Worm (Caenorhabditis elegans) whole organism, L2 larva: ENCODE data around the gene C34E7.3.

ENCODE experiments used
- C34F6.9 ChIP-seq: fragments of 150-350 bp; optimal IDR thresholded peaks from 2 replicates; lab custom pipeline; 2014; ENCODE audit warnings: missing biosample characterization, missing genetic modification characterization
- F13H6.1 ChIP-seq: sonication (generic microtip); optimal IDR thresholded peaks from 2 replicates; lab custom pipeline; 2016; ENCODE audit warnings: missing genetic modification characterization, missing compliant biosample characterization
- R02D3.7 ChIP-seq: fragments of 150-350 bp; optimal IDR thresholded peaks from 2 replicates; lab custom pipeline; 2014; ENCODE audit warnings: missing biosample characterization, missing genetic modification characterization
- Y55F3AM.14 ChIP-seq: fragments of 200-800 bp; sonication (Bioruptor generic); optimal IDR thresholded peaks from 2 replicates; lab custom pipeline; 2018; ENCODE audit warnings: mild to moderate bottlenecking, missing genetic modification characterization, missing compliant biosample characterization
- alr-1 ChIP-seq: fragments of 150-350 bp; optimal IDR thresholded peaks from 2 replicates; lab custom pipeline; 2014; ENCODE audit warnings: missing biosample characterization, missing genetic modification characterization
- aly-2 ChIP-seq: fragments of 150-350 bp; optimal IDR thresholded peaks from 2 replicates; lab custom pipeline; 2014; ENCODE audit warnings: missing biosample characterization, missing genetic modification characterization
- ama-1 ChIP-seq: fragments of 150-350 bp; optimal IDR thresholded peaks from 2 replicates; lab custom pipeline; 2018; ENCODE audit warnings: inconsistent platforms
- blmp-1 ChIP-seq: sonication (generic microtip); optimal IDR thresholded peaks from 2 replicates; lab custom pipeline; 2017; ENCODE audit warnings: missing genetic modification characterization, mild to moderate bottlenecking, missing compliant biosample characterization, antibody characterized with exemption, moderate library complexity; ENCODE audit not compliant: insufficient read depth
- ceh-16 ChIP-seq: fragments of 150-350 bp; optimal IDR thresholded peaks from 2 replicates; lab custom pipeline; 2014; ENCODE audit warnings: missing biosample characterization, missing genetic modification characterization
- ceh-82 ChIP-seq: fragments of 150-350 bp; optimal IDR thresholded peaks from 2 replicates; lab custom pipeline; 2014; ENCODE audit warnings: missing biosample characterization, missing genetic modification characterization
- crh-2 ChIP-seq: sonication (generic microtip); optimal IDR thresholded peaks from 2 replicates; lab custom pipeline; 2017; ENCODE audit warnings: missing biosample characterization, missing genetic modification characterization
- elt-1 ChIP-seq: fragments of 150-350 bp; optimal IDR thresholded peaks from 2 replicates; lab custom pipeline; 2014; ENCODE audit warnings: missing biosample characterization, missing genetic modification characterization
- elt-3 ChIP-seq: sonication (generic microtip); optimal IDR thresholded peaks from 2 replicates; lab custom pipeline; 2017; ENCODE audit warnings: missing biosample characterization, missing genetic modification characterization
- fos-1 ChIP-seq: fragments of 150-350 bp; optimal IDR thresholded peaks from 2 replicates; lab custom pipeline; 2014; ENCODE audit warnings: missing biosample characterization, missing genetic modification characterization
- gmeb-1 ChIP-seq: fragments of 150-350 bp; optimal IDR thresholded peaks from 2 replicates; lab custom pipeline; 2014; ENCODE audit warnings: missing biosample characterization, missing genetic modification characterization
- lin-13 ChIP-seq: fragments of 150-350 bp; optimal IDR thresholded peaks from 2 replicates; lab custom pipeline; 2014; ENCODE audit warnings: missing biosample characterization, missing genetic modification reagents, missing genetic modification characterization
- mab-5 ChIP-seq: fragments of 150-350 bp; optimal IDR thresholded peaks from 2 replicates; lab custom pipeline; 2014; ENCODE audit warnings: missing biosample characterization, missing genetic modification characterization
- mdl-1 ChIP-seq, 2 experiments: fragments of 150-350 bp in 1 of 2; sonication (generic microtip) in 1 of 2; optimal IDR thresholded peaks; 2 replicates each; lab custom pipeline; 2017; ENCODE audit warnings: missing biosample characterization in 2 of 2, missing genetic modification characterization in 2 of 2
- nhr-11 ChIP-seq: fragments of 150-350 bp; optimal IDR thresholded peaks from 2 replicates; lab custom pipeline; 2014; ENCODE audit warnings: missing biosample characterization, missing genetic modification characterization
- nhr-12 ChIP-seq: fragments of 150-350 bp; optimal IDR thresholded peaks from 2 replicates; lab custom pipeline; 2014; ENCODE audit warnings: missing biosample characterization, missing genetic modification characterization
- nhr-21 ChIP-seq: fragments of 150-350 bp; optimal IDR thresholded peaks from 2 replicates; lab custom pipeline; 2014; ENCODE audit warnings: missing biosample characterization, missing genetic modification characterization
- nhr-237 ChIP-seq: fragments of 150-350 bp; optimal IDR thresholded peaks from 2 replicates; lab custom pipeline; 2014; ENCODE audit warnings: missing biosample characterization, missing genetic modification characterization
- nhr-25 ChIP-seq: fragments of 150-350 bp; sonication (generic microtip); optimal IDR thresholded peaks from 3 replicates; lab custom pipeline; 2014; ENCODE audit warnings: missing biosample characterization, missing genetic modification characterization
- nhr-6 ChIP-seq: fragments of 150-350 bp; optimal IDR thresholded peaks from 2 replicates; lab custom pipeline; 2014; ENCODE audit warnings: missing biosample characterization, missing genetic modification characterization
- nhr-77 ChIP-seq: fragments of 150-350 bp; optimal IDR thresholded peaks from 2 replicates; lab custom pipeline; 2014; ENCODE audit warnings: missing biosample characterization, missing genetic modification characterization
- sem-4 ChIP-seq: fragments of 150-350 bp; optimal IDR thresholded peaks from 2 replicates; lab custom pipeline; 2014; ENCODE audit warnings: missing biosample characterization, missing genetic modification reagents, missing genetic modification characterization
- skn-1 ChIP-seq: sonication (generic microtip); optimal IDR thresholded peaks from 2 replicates; lab custom pipeline; 2017; ENCODE audit warnings: missing biosample characterization, missing genetic modification characterization
- sma-3 ChIP-seq: sonication (generic microtip); optimal IDR thresholded peaks from 2 replicates; lab custom pipeline; 2016; ENCODE audit warnings: missing genetic modification reagents, missing genetic modification characterization, missing compliant biosample characterization
- unc-39 ChIP-seq: fragments of 150-350 bp; optimal IDR thresholded peaks from 2 replicates; lab custom pipeline; 2014; ENCODE audit warnings: missing biosample characterization, missing genetic modification characterization
- unc-55 ChIP-seq: fragments of 150-350 bp; sonication (generic microtip); optimal IDR thresholded peaks from 3 replicates; lab custom pipeline; 2014; ENCODE audit warnings: missing biosample characterization, missing genetic modification reagents, missing genetic modification characterization
- unc-62 ChIP-seq: fragments of 150-350 bp; optimal IDR thresholded peaks from 2 replicates; lab custom pipeline; 2014; ENCODE audit warnings: missing biosample characterization, missing genetic modification reagents, missing genetic modification characterization
- ztf-1 ChIP-seq: fragments of 200-800 bp; sonication (Bioruptor generic); conservative IDR thresholded peaks from 2 replicates; pipeline ENCODE4 v1.3.6; 2022; ENCODE audit warnings: missing genetic modification characterization, missing compliant biosample characterization
- ztf-11 ChIP-seq: sonication (generic microtip); optimal IDR thresholded peaks from 2 replicates; lab custom pipeline; 2017; ENCODE audit warnings: missing biosample characterization, missing genetic modification characterization
- ztf-4 ChIP-seq: fragments of 150-350 bp; optimal IDR thresholded peaks from 2 replicates; lab custom pipeline; 2014; ENCODE audit warnings: missing biosample characterization, missing genetic modification characterization

C34E7.3 gene

ce11 chrX:12915693-12916092, 14.4 kb upstream of the C34E7.3 start:
- no peak for TF ChIP-seq ztf-4 (tag; lab: Kevin White, UChicago)
- no peak for TF ChIP-seq alr-1 (tag; lab: Kevin White, UChicago)
- TF ChIP-seq mdl-1 (tag; optimal IDR thresholded peaks at IDR 0.05; lab: Kevin White, UChicago) = no peak
- no peak for TF ChIP-seq sma-3 (GFP tag; lab: Kevin White, UChicago)
- TF ChIP-seq ama-1 = no peak
- TF ChIP-seq aly-2 = no peak
- no peak for TF ChIP-seq nhr-11 (tag; lab: Kevin White, UChicago)
- no peak for TF ChIP-seq C34F6.9
- no peak for TF ChIP-seq F13H6.1
- TF ChIP-seq mab-5 = no peak
- no peak for TF ChIP-seq nhr-12 (tag; lab: Kevin White, UChicago)
- TF ChIP-seq, all 48 proteins: peak for 0

- TF ChIP-seq unc-55 (GFP tag; lab: Kevin White, UChicago) (no peak), sem-4 (tag; lab: Kevin White, UChicago) (no peak), C34F6.9 (no peak), nhr-237 (tag; lab: Kevin White, UChicago) (no peak), elt-3 (tag; lab: Kevin White, UChicago) (no peak), ama-1 (no peak), gmeb-1 (no peak), nhr-12 (tag; lab: Kevin White, UChicago) (no peak), ztf-11 (no peak), sma-3 (GFP tag; lab: Kevin White, UChicago) (no peak), elt-1 (tag; lab: Kevin White, UChicago) (no peak)
Observed at ce11 chrX:12916418-12916817, 13.6 kb upstream of the C34E7.3 start.

ce11 chrX:12918454-12918853, 11.6 kb upstream of the C34E7.3 start:
- no peak for TF ChIP-seq ztf-1
- TF ChIP-seq crh-2 (tag; lab: Kevin White, UChicago) = no peak
- TF ChIP-seq nhr-6 (tag; lab: Kevin White, UChicago) = no peak
- TF ChIP-seq unc-62 = no peak
- TF ChIP-seq Y55F3AM.14 (GFP tag; lab: Kevin White, UChicago) = no peak
- no peak for TF ChIP-seq skn-1 (tag; lab: Kevin White, UChicago)
- no peak for TF ChIP-seq gmeb-1
- no peak for TF ChIP-seq lin-13 (GFP tag; lab: Kevin White, UChicago)
- no peak for TF ChIP-seq elt-3 (tag; lab: Kevin White, UChicago)
- TF ChIP-seq sem-4 (tag; lab: Kevin White, UChicago) = no peak
- no peak for TF ChIP-seq nhr-77 (tag; lab: Kevin White, UChicago)

- TF ChIP-seq unc-55 (GFP tag; lab: Kevin White, UChicago) (peak; percentile 35), blmp-1 (tag; lab: Kevin White, UChicago) (no peak)
Observed at ce11 chrX:12926998-12927397, 3.1 kb upstream of the C34E7.3 start.

ce11 chrX:12928753-12929152, 1.3 kb upstream of the C34E7.3 start:
- TF ChIP-seq lin-13 (GFP tag; lab: Kevin White, UChicago) (no peak), unc-39 (tag; lab: Kevin White, UChicago) (no peak), fos-1 (tag; lab: Kevin White, UChicago) (peak; percentile 32)

- TF ChIP-seq ztf-11 = no peak
- TF ChIP-seq ceh-82 = no peak
- TF ChIP-seq nhr-21 = peak; percentile 50
- TF ChIP-seq blmp-1 (tag; lab: Kevin White, UChicago) = peak; percentile 48
- TF ChIP-seq ceh-16 (tag; lab: Kevin White, UChicago) = peak; percentile 36
- no peak for TF ChIP-seq R02D3.7
- no peak for TF ChIP-seq nhr-11 (tag; lab: Kevin White, UChicago)
- no peak for TF ChIP-seq ama-1
- peak; percentile 34 for TF ChIP-seq nhr-25
- TF ChIP-seq sem-4 (tag; lab: Kevin White, UChicago) = no peak
- TF ChIP-seq unc-55 (GFP tag; lab: Kevin White, UChicago) = no peak
Observed at ce11 chrX:12934768-12935167, 4.7 kb downstream of the C34E7.3 start, which contains the start of gene gmap-1. gmap-1 (minus strand) TSS chrX:12934978.
